Fruit fly (Drosophila melanogaster) whole organism, embryonic: ENCODE data around the gene Tpst.

Experiments
- Atf3 ChIP-seq: fragments of 200-800 bp; sonication (Bioruptor generic); optimal IDR thresholded peaks from 3 replicates; lab custom pipeline; 2016; ENCODE audit warnings: missing biosample characterization, missing genetic modification characterization
- B-H2 ChIP-seq: fragments of 200-800 bp; sonication (Bioruptor generic); optimal IDR thresholded peaks from 2 replicates; lab custom pipeline; 2018; ENCODE audit warnings: missing biosample characterization, mild to moderate bottlenecking, missing genetic modification characterization
- Bdp1 ChIP-seq: fragments of 200-800 bp; sonication (Bioruptor generic); optimal IDR thresholded peaks from 3 replicates; lab custom pipeline; 2016; ENCODE audit warnings: missing biosample characterization, missing genetic modification characterization
- C15 ChIP-seq: fragments of 200-800 bp; sonication (Bioruptor generic); IDR thresholded peaks from 3 replicates; pipeline ENCODE4 v1.3.6; 2022; ENCODE audit warnings: missing biosample characterization, missing genetic modification characterization
- CG10267 ChIP-seq: fragments of 200-800 bp; sonication (Bioruptor generic); optimal IDR thresholded peaks from 2 replicates; lab custom pipeline; 2018; ENCODE audit warnings: missing biosample characterization, mild to moderate bottlenecking, missing genetic modification characterization, moderate library complexity
- CG10979 ChIP-seq: fragments of 200-800 bp; sonication (Bioruptor generic); optimal IDR thresholded peaks from 2 replicates; lab custom pipeline; 2018; ENCODE audit warnings: missing biosample characterization, mild to moderate bottlenecking, missing genetic modification characterization, moderate library complexity
- CG1233 ChIP-seq: fragments of 200-800 bp; sonication (Bioruptor generic); optimal IDR thresholded peaks from 4 replicates; lab custom pipeline; 2018; ENCODE audit warnings: missing biosample characterization, mild to moderate bottlenecking, missing genetic modification characterization
- CG12391 ChIP-seq: fragments of 200-800 bp; sonication (Bioruptor generic); optimal IDR thresholded peaks from 3 replicates; lab custom pipeline; 2018; ENCODE audit warnings: missing biosample characterization, mild to moderate bottlenecking, missing genetic modification characterization, moderate library complexity
- CG1832 ChIP-seq: fragments of 200-800 bp; sonication (Bioruptor generic); optimal IDR thresholded peaks from 2 replicates; lab custom pipeline; 2017; ENCODE audit warnings: missing biosample characterization, mild to moderate bottlenecking, missing genetic modification characterization, inconsistent platforms
- CG2712 ChIP-seq: fragments of 200-800 bp; optimal IDR thresholded peaks from 3 replicates; lab custom pipeline; 2019; ENCODE audit warnings: missing biosample characterization, mild to moderate bottlenecking, missing genetic modification characterization, moderate library complexity
- CG2889 ChIP-seq: fragments of 200-800 bp; sonication (Bioruptor generic); IDR thresholded peaks from 3 replicates; pipeline ENCODE4 v1.3.6; 2022; ENCODE audit warnings: missing biosample characterization, missing genetic modification characterization
- CG30020 ChIP-seq: fragments of 200-800 bp; optimal IDR thresholded peaks from 2 replicates; lab custom pipeline; 2019; ENCODE audit warnings: missing biosample characterization, mild to moderate bottlenecking, missing genetic modification characterization, moderate library complexity
- CG34224 ChIP-seq: fragments of 200-800 bp; sonication (Bioruptor generic); IDR thresholded peaks from 3 replicates; pipeline ENCODE4 v1.3.6; 2022; ENCODE audit warnings: missing biosample characterization, missing genetic modification characterization; ENCODE audit not compliant: partially characterized antibody
- CG5245 ChIP-seq: fragments of 200-800 bp; sonication (Bioruptor generic); optimal IDR thresholded peaks from 3 replicates; lab custom pipeline; 2016; ENCODE audit warnings: missing biosample characterization, missing genetic modification characterization
- CG7271 ChIP-seq: fragments of 200-800 bp; sonication (Bioruptor generic); optimal IDR thresholded peaks from 2 replicates; lab custom pipeline; 2018; ENCODE audit warnings: missing biosample characterization, mild to moderate bottlenecking, missing genetic modification characterization, moderate library complexity
- CG8089 ChIP-seq: fragments of 200-800 bp; sonication (Bioruptor generic); optimal IDR thresholded peaks from 3 replicates; lab custom pipeline; 2016; ENCODE audit warnings: missing biosample characterization, missing genetic modification characterization
- Dfd ChIP-seq, 2 experiments: fragments of >200 bp; optimal IDR thresholded peaks; 2 replicates each; lab custom pipeline; 2017; ENCODE audit warnings: missing biosample characterization in 2 of 2, missing genetic modification characterization in 2 of 2
- Dref ChIP-seq: fragments of 200-800 bp; sonication (Bioruptor generic); IDR thresholded peaks from 2 replicates; pipeline ENCODE4 v1.3.6; 2022; ENCODE audit warnings: missing biosample characterization, missing genetic modification characterization
- ERR ChIP-seq: fragments of 200-800 bp; sonication (Bioruptor generic); optimal IDR thresholded peaks from 2 replicates; lab custom pipeline; 2016; ENCODE audit warnings: missing biosample characterization, missing genetic modification characterization
- Ets97D ChIP-seq: fragments of 200-800 bp; sonication (Bioruptor generic); optimal IDR thresholded peaks from 3 replicates; lab custom pipeline; 2016; ENCODE audit warnings: missing biosample characterization, missing genetic modification characterization
- Mes4 ChIP-seq: fragments of 200-800 bp; sonication (Bioruptor generic); optimal IDR thresholded peaks from 2 replicates; lab custom pipeline; 2016; ENCODE audit warnings: missing biosample characterization, missing genetic modification characterization
- Ptx1 ChIP-seq: fragments of 200-800 bp; sonication (Bioruptor generic); IDR thresholded peaks from 2 replicates; pipeline ENCODE4 v1.3.6; 2022; ENCODE audit warnings: missing biosample characterization, missing genetic modification characterization
- Sox100B ChIP-seq: fragments of 200-800 bp; sonication (Bioruptor generic); optimal IDR thresholded peaks from 3 replicates; lab custom pipeline; 2018; ENCODE audit warnings: missing biosample characterization, mild to moderate bottlenecking, missing genetic modification characterization
- Sry-δ ChIP-seq: fragments of 200-800 bp; sonication (Bioruptor generic); optimal IDR thresholded peaks from 2 replicates; lab custom pipeline; 2016; ENCODE audit warnings: missing biosample characterization, missing genetic modification characterization
- Usf ChIP-seq: fragments of 200-800 bp; sonication (Bioruptor generic); optimal IDR thresholded peaks from 2 replicates; lab custom pipeline; 2017; ENCODE audit warnings: missing genotype, missing biosample characterization, missing genetic modification characterization
- al ChIP-seq: fragments of 200-800 bp; sonication (Bioruptor generic); IDR thresholded peaks from 2 replicates; pipeline ENCODE4 v1.3.6; 2022; ENCODE audit warnings: missing biosample characterization, missing genetic modification characterization
- az2 ChIP-seq: fragments of 200-800 bp; sonication (Bioruptor generic); optimal IDR thresholded peaks from 3 replicates; lab custom pipeline; 2016; ENCODE audit warnings: missing biosample characterization, missing genetic modification characterization
- crp ChIP-seq, 2 experiments: fragments of 200-800 bp; sonication (Bioruptor generic); optimal IDR thresholded peaks; 2 replicates in 1 of 2; 3 replicates in 1 of 2; lab custom pipeline; 2017; ENCODE audit warnings: missing biosample characterization in 2 of 2, missing genetic modification characterization in 2 of 2, mild to moderate bottlenecking in 1 of 2, moderate library complexity in 1 of 2
- cwo ChIP-seq: fragments of 200-800 bp; sonication (Bioruptor generic); optimal IDR thresholded peaks from 3 replicates; lab custom pipeline; 2017; ENCODE audit warnings: missing biosample characterization, missing genetic modification characterization, mild to moderate bottlenecking, moderate library complexity, missing genetic modification reagents
- dan ChIP-seq: fragments of 200-800 bp; sonication (Bioruptor generic); IDR thresholded peaks from 2 replicates; pipeline ENCODE4 v1.3.6; 2022; ENCODE audit warnings: missing biosample characterization, missing genetic modification characterization
- dimm ChIP-seq: fragments of 200-800 bp; sonication (Bioruptor generic); IDR thresholded peaks from 2 replicates; pipeline ENCODE4 v1.3.6; 2022; ENCODE audit warnings: missing biosample characterization, missing genetic modification characterization
- dmrt99B ChIP-seq: fragments of 200-800 bp; sonication (Bioruptor generic); optimal IDR thresholded peaks from 2 replicates; lab custom pipeline; 2018; ENCODE audit warnings: missing biosample characterization, mild to moderate bottlenecking, missing genetic modification characterization, moderate library complexity
- fu2 ChIP-seq: fragments of 200-800 bp; sonication (Bioruptor generic); optimal IDR thresholded peaks from 2 replicates; lab custom pipeline; 2016; ENCODE audit warnings: missing biosample characterization, missing genetic modification characterization
- gcm2 ChIP-seq: fragments of 200-800 bp; sonication (Bioruptor generic); optimal IDR thresholded peaks from 2 replicates; lab custom pipeline; 2016; ENCODE audit warnings: missing biosample characterization, missing genetic modification characterization
- grau ChIP-seq: fragments of 200-800 bp; optimal IDR thresholded peaks from 3 replicates; lab custom pipeline; 2019; ENCODE audit warnings: missing biosample characterization, mild to moderate bottlenecking, missing genetic modification characterization, moderate library complexity
- grn ChIP-seq: fragments of 200-800 bp; sonication (Bioruptor generic); optimal IDR thresholded peaks from 3 replicates; lab custom pipeline; 2017; ENCODE audit warnings: missing biosample characterization, missing genetic modification characterization
- her ChIP-seq: fragments of 200-800 bp; sonication (Bioruptor generic); optimal IDR thresholded peaks from 2 replicates; lab custom pipeline; 2016; ENCODE audit warnings: missing biosample characterization, missing genetic modification characterization
- lab ChIP-seq: fragments of 200-800 bp; sonication (Bioruptor generic); optimal IDR thresholded peaks from 3 replicates; lab custom pipeline; 2017; ENCODE audit warnings: missing biosample characterization, missing genetic modification characterization, mild to moderate bottlenecking, moderate library complexity, missing genetic modification reagents
- ro ChIP-seq: fragments of 200-800 bp; sonication (Bioruptor generic); IDR thresholded peaks from 2 replicates; pipeline ENCODE4 v1.3.6; 2022; ENCODE audit warnings: missing biosample characterization, missing genetic modification characterization
- scrt ChIP-seq: fragments of 200-800 bp; sonication (Bioruptor generic); optimal IDR thresholded peaks from 2 replicates; lab custom pipeline; 2018; ENCODE audit warnings: missing biosample characterization, mild to moderate bottlenecking, missing genetic modification characterization, moderate library complexity
- sd ChIP-seq: fragments of 200-800 bp; sonication (Bioruptor generic); optimal IDR thresholded peaks from 3 replicates; lab custom pipeline; 2018; ENCODE audit warnings: missing biosample characterization, mild to moderate bottlenecking, missing genetic modification characterization, moderate library complexity
- sens ChIP-seq: fragments of 200-800 bp; sonication (Bioruptor generic); peaks from one replicate; lab custom pipeline; 2016; ENCODE audit warnings: missing biosample characterization, missing genetic modification characterization
- so ChIP-seq: fragments of 200-800 bp; sonication (Bioruptor generic); IDR thresholded peaks from 3 replicates; pipeline ENCODE4 v1.3.6; 2022; ENCODE audit warnings: missing biosample characterization, missing genetic modification characterization
- sug ChIP-seq: fragments of 200-800 bp; optimal IDR thresholded peaks from 2 replicates; lab custom pipeline; 2019; ENCODE audit warnings: missing biosample characterization, mild to moderate bottlenecking, missing genetic modification characterization, moderate library complexity
- tap ChIP-seq: fragments of 200-800 bp; optimal IDR thresholded peaks from 3 replicates; lab custom pipeline; 2019; ENCODE audit warnings: missing biosample characterization, mild to moderate bottlenecking, missing genetic modification characterization, moderate library complexity
- tup ChIP-seq: fragments of 200-800 bp; sonication (Bioruptor generic); optimal IDR thresholded peaks from 2 replicates; lab custom pipeline; 2016; ENCODE audit warnings: missing biosample characterization, mild to moderate bottlenecking, missing genetic modification characterization, moderate library complexity
- vnd ChIP-seq: fragments of 200-800 bp; sonication (Bioruptor generic); IDR thresholded peaks from 3 replicates; pipeline ENCODE4 v1.3.6; 2022; ENCODE audit warnings: missing biosample characterization, missing genetic modification characterization; ENCODE audit not compliant: partially characterized antibody
- yki ChIP-seq: fragments of >200 bp; optimal IDR thresholded peaks from 3 replicates; lab custom pipeline; 2018
- zen ChIP-seq: fragments of 200-800 bp; sonication (Bioruptor generic); optimal IDR thresholded peaks from 3 replicates; lab custom pipeline; 2018; ENCODE audit warnings: missing biosample characterization, mild to moderate bottlenecking, missing genetic modification characterization, moderate library complexity

The Tpst gene

dm6 chrX:13563483-13564443, at the start of gene Tpst, which contains the start of gene CG46311 (continued):
- TF ChIP-seq B-H2 (GFP tag; lab: Kevin White, UChicago) (peak; percentile 37), CG12391 (tag; lab: Kevin White, UChicago) (no peak), CG30020 (tag; lab: Kevin White, UChicago) (no peak), her (GFP tag; lab: Kevin White, UChicago) (peak; percentile 62), CG8089 (peak; percentile 66), vnd (no peak), dmrt99B (tag; lab: Kevin White, UChicago) (peak; percentile 29), grau (tag; lab: Kevin White, UChicago) (peak; percentile 61), Sox100B (no peak), grn (GFP tag; lab: Kevin White, UChicago) (no peak), lab (GFP tag; lab: Kevin White, UChicago) (peak; percentile 42), gcm2 (GFP tag; lab: Kevin White, UChicago) (no peak), Usf (GFP tag; lab: Kevin White, UChicago) (no peak), Sry-δ (GFP tag; lab: Kevin White, UChicago) (peak; percentile 50), CG10267 (peak; percentile 57), tap (tag; lab: Kevin White, UChicago) (no peak), sug (tag; lab: Kevin White, UChicago) (no peak), dan (GFP tag; lab: Robert Waterston, UW) (no peak), dimm (GFP tag; lab: Robert Waterston, UW) (no peak), CG1233 (GFP tag; lab: Kevin White, UChicago) (peak; percentile 38), Atf3 (GFP tag; lab: Kevin White, UChicago) (peak; percentile 32), CG1832 (peak; percentile 44), sens (peak; percentile 74), so (GFP tag; lab: Robert Waterston, UW) (no peak), tup (no peak), al (GFP tag; lab: Robert Waterston, UW) (peak; percentile 26; the same call in 1 of the 2 replicates), az2 (peak; percentile 67), Ets97D (GFP tag; lab: Kevin White, UChicago) (peak; percentile 78), Dfd (GFP tag; optimal IDR thresholded peaks at IDR 0.05; lab: Kevin White, UChicago) (no peak), CG7271 (tag; lab: Kevin White, UChicago) (no peak), Dref (peak; percentile 44; the same call in 1 of the 2 replicates), Ptx1 (GFP tag; lab: Robert Waterston, UW) (peak; percentile 73), crp (GFP tag; optimal IDR thresholded peaks at IDR 0.05; lab: Kevin White, UChicago) (peak in 1 of 2 experiments; percentile 50), scrt (GFP tag; lab: Kevin White, UChicago) (peak; percentile 48), zen (tag; lab: Kevin White, UChicago) (peak; percentile 26), ro (no peak), C15 (no peak), fu2 (GFP tag; lab: Kevin White, UChicago) (peak; percentile 11), CG2712 (peak; percentile 43), CG5245 (GFP tag; lab: Kevin White, UChicago) (peak; percentile 82), ERR (GFP tag; lab: Kevin White, UChicago) (peak; percentile 4), CG10979 (tag; lab: Kevin White, UChicago) (peak; percentile 100), CG2889 (GFP tag; lab: Robert Waterston, UW) (no peak), CG34224 (GFP tag; lab: Robert Waterston, UW) (peak; percentile 26; the same call in 1 of the 3 replicates), yki (lab: Kevin White, UChicago) (peak; percentile 23), cwo (GFP tag; lab: Kevin White, UChicago) (no peak), sd (no peak), Bdp1 (GFP tag; lab: Kevin White, UChicago) (peak; percentile 49), Mes4 (GFP tag; lab: Kevin White, UChicago) (peak; percentile 60)
